Worm (Caenorhabditis elegans) whole organism, young adult: ENCODE results near the gene ciao-2B.

Source experiments
- F55B11.4 ChIP-seq: sonication (generic microtip); optimal IDR thresholded peaks from 2 replicates; lab custom pipeline; 2016; ENCODE audit warnings: missing compliant biosample characterization, missing genetic modification characterization, borderline replicate concordance; ENCODE audit not compliant: insufficient read depth
- T26A5.8 ChIP-seq: sonication (generic microtip); optimal IDR thresholded peaks from 2 replicates; lab custom pipeline; 2016; ENCODE audit warnings: missing genetic modification characterization, missing compliant biosample characterization
- egl-18 ChIP-seq: fragments of 200-800 bp; sonication (Bioruptor generic); IDR thresholded peaks from 2 replicates; pipeline ENCODE4 v1.3.6; 2022; ENCODE audit warnings: missing genetic modification reagents, missing genetic modification characterization, missing compliant biosample characterization
- lag-1 ChIP-seq: fragments of 200-800 bp; sonication (Bioruptor generic); IDR thresholded peaks from 2 replicates; pipeline ENCODE4 v1.3.6; 2022; ENCODE audit warnings: missing genetic modification reagents, missing genetic modification characterization, missing compliant biosample characterization
- let-526 ChIP-seq: fragments of 200-800 bp; sonication (Bioruptor generic); IDR thresholded peaks from 2 replicates; pipeline ENCODE4 v1.3.6; 2022; ENCODE audit warnings: missing genetic modification reagents, missing genetic modification characterization, missing compliant biosample characterization
- lin-26 ChIP-seq: fragments of 200-800 bp; sonication (Bioruptor generic); IDR thresholded peaks from 2 replicates; pipeline ENCODE4 v1.3.6; 2022; ENCODE audit warnings: missing genetic modification reagents, missing genetic modification characterization, missing compliant biosample characterization
- nfya-1 ChIP-seq: sonication (generic microtip); optimal IDR thresholded peaks from 2 replicates; lab custom pipeline; 2017; ENCODE audit warnings: antibody characterized with exemption, missing compliant biosample characterization, missing genetic modification characterization, borderline replicate concordance; ENCODE audit not compliant: insufficient read depth
- nhr-120 ChIP-seq: fragments of 200-800 bp; sonication (Bioruptor generic); IDR thresholded peaks from 2 replicates; pipeline ENCODE4 v1.3.6; 2022; ENCODE audit warnings: missing genetic modification characterization, missing compliant biosample characterization
- pha-4 ChIP-seq: fragments of 150-350 bp; sonication (generic microtip); optimal IDR thresholded peaks from 2 replicates; lab custom pipeline; 2014; ENCODE audit warnings: missing biosample characterization, missing genetic modification reagents, missing genetic modification characterization
- rec-8 ChIP-seq, 2 experiments: sonication (generic microtip); optimal IDR thresholded peaks; 2 replicates each; lab custom pipeline; 2016; ENCODE audit warnings: mild to moderate bottlenecking in 2 of 2, missing genetic modification characterization in 2 of 2, missing genetic modification reagents in 2 of 2, missing genotype in 2 of 2, missing biosample characterization in 1 of 2, missing compliant biosample characterization in 1 of 2, moderate library complexity in 1 of 2
- snpc-4 ChIP-seq, 5 experiments: fragments of 150-350 bp in 1 of 5; sonication (generic microtip) in 4 of 5; optimal IDR thresholded peaks; 2 replicates each; lab custom pipeline; 2014 to 2018; ENCODE audit warnings: missing genetic modification characterization in 5 of 5, missing biosample characterization in 3 of 5, antibody characterized with exemption in 2 of 5, mild to moderate bottlenecking in 2 of 5, missing compliant biosample characterization in 2 of 5, missing genotype in 2 of 5, moderate library complexity in 2 of 5, missing genetic modification reagents in 1 of 5
- unc-130 ChIP-seq: sonication (generic microtip); optimal IDR thresholded peaks from 2 replicates; lab custom pipeline; 2016; ENCODE audit warnings: missing genetic modification reagents, missing genetic modification characterization, missing compliant biosample characterization
- unc-62 ChIP-seq: fragments of 150-350 bp; optimal IDR thresholded peaks from 2 replicates; lab custom pipeline; 2014; ENCODE audit warnings: missing biosample characterization, missing genetic modification reagents, missing genetic modification characterization
- ztf-25 ChIP-seq: fragments of 200-800 bp; sonication (Bioruptor generic); IDR thresholded peaks from 2 replicates; pipeline ENCODE4 v1.3.6; 2022; ENCODE audit warnings: missing genetic modification reagents, missing genetic modification characterization, missing compliant biosample characterization

DNA sequence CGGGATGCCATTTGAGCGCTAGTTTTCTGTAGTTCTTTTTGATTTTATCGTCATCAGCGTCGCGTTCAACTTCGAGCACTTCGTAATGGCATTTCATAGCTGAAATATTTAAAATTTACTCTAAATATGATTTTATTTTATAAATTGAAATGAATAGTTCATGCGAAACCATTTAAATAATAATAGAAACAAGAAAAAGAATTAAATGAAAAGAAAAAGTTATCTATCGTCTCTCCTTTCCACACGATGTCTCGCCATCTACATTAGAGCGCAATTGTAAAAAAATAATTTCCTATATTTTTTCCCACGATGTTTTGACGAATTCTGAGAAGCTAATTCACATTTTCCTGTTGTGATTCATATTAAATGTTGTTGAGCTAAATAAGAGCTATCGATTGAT, 46.1 kb downstream of the ciao-2B start, which contains the start of gene dnj-17:
- TF ChIP-seq snpc-4 (GFP tag; optimal IDR thresholded peaks at IDR 0.05; lab: Kevin White, UChicago) (no peak), snpc-4 (tag; optimal IDR thresholded peaks at IDR 0.05; lab: Kevin White, UChicago) (no peak), pha-4 (tag; lab: Kevin White, UChicago) (no peak), nfya-1 (tag; lab: Kevin White, UChicago) (no peak), let-526 (GFP tag; lab: Robert Waterston, UW) (no peak), lin-26 (GFP tag; lab: Robert Waterston, UW) (no peak), F55B11.4 (tag; lab: Kevin White, UChicago) (no peak), egl-18 (GFP tag; lab: Robert Waterston, UW) (no peak), T26A5.8 (tag; lab: Kevin White, UChicago) (no peak), rec-8 (tag; optimal IDR thresholded peaks at IDR 0.05; lab: Kevin White, UChicago) (no peak), unc-130 (no peak), nhr-120 (no peak), lag-1 (GFP tag; lab: Robert Waterston, UW) (no peak), ztf-25 (GFP tag; lab: Robert Waterston, UW) (no peak), unc-62 (no peak)
